Worm (Caenorhabditis elegans): Measurements from ENCODE around the gene W09G12.10.
A peak's percentile ranks its signal among the peaks of the same experiment; 100 is the strongest.

W09G12.10 gene

DNA sequence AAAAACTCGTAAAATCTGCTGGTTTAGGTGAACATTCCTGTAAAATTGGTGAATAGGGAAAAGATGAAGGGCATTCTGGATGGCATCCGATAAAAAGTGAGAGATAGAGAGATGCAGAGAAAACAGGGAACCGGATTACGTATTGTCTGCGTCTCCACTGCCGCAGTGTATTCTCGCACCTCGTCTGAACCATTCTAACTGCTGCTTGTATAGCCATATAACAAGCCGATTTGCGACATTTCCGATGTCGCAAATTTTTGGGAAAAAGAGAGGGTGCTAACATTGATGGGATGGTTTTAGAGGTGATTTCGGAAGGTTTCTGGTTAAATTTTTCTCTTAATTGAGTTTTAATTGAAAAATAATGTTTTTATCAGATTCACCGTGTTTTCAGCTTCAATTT lies at the start of gene W09G12.10:
TSS of gene W09G12.10 (minus strand) at position 121 of the 400 bp plus-strand sequence.
- TF ChIP-seq R02D3.7 (tag; optimal IDR thresholded peaks at IDR 0.05) (no peak), egl-5 (tag; optimal IDR thresholded peaks at IDR 0.05) (peak; percentile 50), nfya-1 (tag; optimal IDR thresholded peaks at IDR 0.05; ENCODE audit: insufficient read depth) (peak; percentile 4), elt-1 (tag; optimal IDR thresholded peaks at IDR 0.05) (no peak), pha-4 (tag; optimal IDR thresholded peaks at IDR 0.05) (no peak), nhr-25 (tag; optimal IDR thresholded peaks at IDR 0.05) (peak; percentile 58), lsy-12 (tag; optimal IDR thresholded peaks at IDR 0.05) (no peak), eor-1 (tag; optimal IDR thresholded peaks at IDR 0.05) (no peak)

ce11 chrIV:1266724-1267123 lies 45.6 kb upstream of the W09G12.10 start, which contains the start of gene clec-170:
TSS of gene clec-170 (plus strand) at chrIV:1266866.
- TF ChIP-seq nhr-12 (tag; optimal IDR thresholded peaks at IDR 0.05) (no peak), egl-5 (tag; optimal IDR thresholded peaks at IDR 0.05) (no peak), mml-1 (tag; optimal IDR thresholded peaks at IDR 0.05) (no peak), nhr-23 (tag; optimal IDR thresholded peaks at IDR 0.05) (no peak), fos-1 (tag; optimal IDR thresholded peaks at IDR 0.05) (no peak), elt-2 (tag; optimal IDR thresholded peaks at IDR 0.05) (peak; percentile 81), lin-15B (tag; optimal IDR thresholded peaks at IDR 0.05) (no peak), pqm-1 (tag; optimal IDR thresholded peaks at IDR 0.05) (peak; percentile 12)

ce11 chrIV:1266138-1266537 lies 45.1 kb upstream of the W09G12.10 start:
- TF ChIP-seq jun-1 (tag; optimal IDR thresholded peaks at IDR 0.05) (peak; percentile 61), elt-2 (tag; optimal IDR thresholded peaks at IDR 0.05) (peak; percentile 97), nhr-12 (tag; optimal IDR thresholded peaks at IDR 0.05) (no peak), pqm-1 (tag; optimal IDR thresholded peaks at IDR 0.05) (peak; percentile 78), pha-4 (tag; optimal IDR thresholded peaks at IDR 0.05) (peak; percentile 24)

DNA sequence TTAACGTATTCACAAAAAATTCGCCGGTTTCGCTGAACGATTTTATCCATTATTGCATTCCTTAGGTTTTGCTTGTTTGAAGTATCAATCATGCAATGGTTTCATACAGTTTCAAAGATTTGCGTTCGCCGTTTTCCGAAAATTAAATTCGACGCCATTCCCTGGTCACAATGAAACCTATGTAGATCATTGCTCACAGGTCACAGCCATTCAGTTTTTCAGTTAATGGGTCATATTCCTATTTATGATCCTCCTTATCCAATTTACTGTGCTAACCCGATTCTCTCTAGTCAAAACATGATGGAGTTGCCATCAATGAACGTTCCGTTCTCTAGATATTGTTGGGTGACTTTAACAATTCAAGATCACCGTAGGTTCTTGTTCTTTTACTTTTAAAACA lies 43.8 kb upstream of the W09G12.10 start, which contains the start of gene F38A1.13:
TSS of gene F38A1.13 (plus strand) at position 301 of the 400 bp plus-strand sequence.
- TF ChIP-seq unc-62 (GFP tag; optimal IDR thresholded peaks at IDR 0.05) (no peak), ceh-16 (tag; optimal IDR thresholded peaks at IDR 0.05) (no peak), nhr-237 (tag; optimal IDR thresholded peaks at IDR 0.05) (no peak), fkh-2 (tag; optimal IDR thresholded peaks at IDR 0.05) (no peak), ceh-82 (tag; optimal IDR thresholded peaks at IDR 0.05) (no peak), elt-2 (tag; optimal IDR thresholded peaks at IDR 0.05) (no peak), unc-39 (tag; optimal IDR thresholded peaks at IDR 0.05) (no peak), ceh-9 (tag; optimal IDR thresholded peaks at IDR 0.05) (no peak), nhr-28 (tag; optimal IDR thresholded peaks at IDR 0.05) (no peak), pha-4 (tag; optimal IDR thresholded peaks at IDR 0.05) (no peak), pqm-1 (tag; optimal IDR thresholded peaks at IDR 0.05) (no peak), mml-1 (tag; optimal IDR thresholded peaks at IDR 0.05) (no peak), zag-1 (tag; optimal IDR thresholded peaks at IDR 0.05) (no peak), nhr-25 (tag; optimal IDR thresholded peaks at IDR 0.05) (no peak), elt-3 (tag; optimal IDR thresholded peaks at IDR 0.05) (no peak)

DNA sequence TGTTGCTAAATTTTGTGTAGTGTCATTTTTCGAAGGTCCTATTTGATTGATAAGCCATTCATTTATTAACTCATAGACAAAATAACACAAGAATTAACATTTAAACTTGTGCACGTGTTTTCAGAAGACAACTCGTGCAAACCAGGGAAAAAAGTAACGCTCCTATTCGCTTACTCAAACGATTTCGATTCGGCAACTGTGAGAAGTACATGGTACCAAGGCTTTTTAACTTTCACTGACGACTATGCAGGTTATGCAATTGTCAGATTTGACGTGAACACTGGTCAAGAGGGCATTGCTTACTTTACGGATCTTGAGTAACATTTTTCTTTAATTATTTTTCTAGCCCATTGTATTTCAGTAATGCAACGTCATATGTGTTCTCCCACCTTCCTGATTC lies 40.8 kb upstream of the W09G12.10 start:
- TF ChIP-seq ceh-9 (tag; optimal IDR thresholded peaks at IDR 0.05) (no peak), egl-5 (tag; optimal IDR thresholded peaks at IDR 0.05) (no peak), R02D3.7 (tag; optimal IDR thresholded peaks at IDR 0.05) (no peak), nhr-28 (tag; optimal IDR thresholded peaks at IDR 0.05) (no peak), nhr-67 (tag; optimal IDR thresholded peaks at IDR 0.05) (no peak), elt-2 (tag; optimal IDR thresholded peaks at IDR 0.05) (no peak), lin-39 (tag; optimal IDR thresholded peaks at IDR 0.05) (no peak)

DNA sequence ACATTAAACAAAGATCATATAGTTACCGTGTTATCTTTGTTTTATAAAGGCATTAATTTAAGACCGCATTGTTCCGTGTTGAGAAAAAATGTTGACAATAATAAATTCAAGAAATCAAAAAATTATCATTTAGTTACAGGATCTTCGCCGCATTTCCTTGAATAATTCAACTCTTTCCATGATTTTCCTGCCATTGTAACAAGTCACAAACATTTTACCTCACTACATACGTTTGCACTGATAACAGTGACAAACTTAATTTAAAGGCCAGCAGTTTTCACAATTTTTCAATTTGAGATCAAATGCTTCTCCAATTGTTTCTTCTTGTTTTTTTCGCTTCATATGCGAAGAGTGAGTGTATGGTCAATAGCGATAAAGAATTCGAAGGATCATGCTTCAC lies 39.9 kb upstream of the W09G12.10 start, which contains the start of gene clec-169:
TSS of gene clec-169 (plus strand) at position 301 of the 400 bp plus-strand sequence.
- TF ChIP-seq pqm-1 (tag; optimal IDR thresholded peaks at IDR 0.05) (peak; percentile 12), nhr-12 (tag; optimal IDR thresholded peaks at IDR 0.05) (no peak)

- TF ChIP-seq sea-2 (GFP tag; optimal IDR thresholded peaks at IDR 0.05) (no peak), elt-2 (tag; optimal IDR thresholded peaks at IDR 0.05) (peak; percentile 38), mdl-1 (tag; optimal IDR thresholded peaks at IDR 0.05) (no peak), fos-1 (tag; optimal IDR thresholded peaks at IDR 0.05) (no peak)
Measured at ce11 chrIV:1260474-1260873, 39.4 kb upstream of the W09G12.10 start.

Measured in whole organism, L3 larva.